Worm (Caenorhabditis elegans) whole organism, young adult: ENCODE results near the gene F22E5.8.
"Not testable (repeated sequence)": the region's sequence is repeated elsewhere in the genome, so short reads cannot be mapped to it uniquely, and the experiment has no call there.

Experiments used
- B0261.1 ChIP-seq: sonication (generic microtip); optimal IDR thresholded peaks from 2 replicates; lab custom pipeline; 2016; ENCODE audit warnings: mild to moderate bottlenecking, missing genetic modification characterization, moderate library complexity, missing compliant biosample characterization
- F22D6.2 ChIP-seq: sonication (generic microtip); optimal IDR thresholded peaks from 2 replicates; lab custom pipeline; 2016; ENCODE audit warnings: mild to moderate bottlenecking, missing genetic modification characterization, missing compliant biosample characterization
- F37B4.10 ChIP-seq: fragments of 200-800 bp; sonication (Bioruptor generic); IDR thresholded peaks from 2 replicates; pipeline ENCODE4 v1.3.6; 2022; ENCODE audit warnings: missing genetic modification characterization, missing compliant biosample characterization
- T26A5.8 ChIP-seq: sonication (generic microtip); optimal IDR thresholded peaks from 2 replicates; lab custom pipeline; 2016; ENCODE audit warnings: missing genetic modification characterization, missing compliant biosample characterization
- Y53G8AR.9 ChIP-seq: fragments of 200-800 bp; sonication (Bioruptor generic); conservative IDR thresholded peaks from 2 replicates; pipeline ENCODE4 v1.3.6; 2022; ENCODE audit warnings: missing genetic modification reagents, missing genetic modification characterization, missing compliant biosample characterization
- ama-1 ChIP-seq, 3 experiments: fragments of 150-350 bp in 1 of 3; sonication (generic microtip) in 2 of 3; optimal IDR thresholded peaks; 2 replicates each; lab custom pipeline; 2014 to 2018; ENCODE audit warnings: missing biosample characterization in 2 of 3, missing genetic modification characterization in 2 of 3, missing genetic modification reagents in 2 of 3
- attf-3 ChIP-seq: fragments of 200-800 bp; sonication (Bioruptor generic); conservative IDR thresholded peaks from 2 replicates; pipeline ENCODE4 v1.3.6; 2022; ENCODE audit warnings: missing genetic modification reagents, missing genetic modification characterization, missing compliant biosample characterization
- attf-5 ChIP-seq: fragments of 200-800 bp; sonication (Bioruptor generic); optimal IDR thresholded peaks from 2 replicates; lab custom pipeline; 2018; ENCODE audit warnings: mild to moderate bottlenecking, missing genetic modification characterization, missing compliant biosample characterization
- cebp-2 ChIP-seq: fragments of 200-800 bp; sonication (Bioruptor generic); IDR thresholded peaks from 2 replicates; pipeline ENCODE4 v1.3.6; 2022; ENCODE audit warnings: missing genetic modification characterization, missing compliant biosample characterization
- chd-7 ChIP-seq: sonication (generic microtip); optimal IDR thresholded peaks from 2 replicates; lab custom pipeline; 2016; ENCODE audit warnings: mild to moderate bottlenecking, missing genetic modification characterization, moderate library complexity, missing compliant biosample characterization
- dox-1 ChIP-seq: fragments of 200-800 bp; sonication (Bioruptor generic); IDR thresholded peaks from 2 replicates; pipeline ENCODE4 v1.3.6; 2022; ENCODE audit warnings: missing genetic modification reagents, missing genetic modification characterization, missing compliant biosample characterization
- egl-44 ChIP-seq: fragments of 200-800 bp; sonication (Bioruptor generic); IDR thresholded peaks from 2 replicates; pipeline ENCODE4 v1.3.6; 2022; ENCODE audit warnings: missing genetic modification reagents, missing genetic modification characterization, missing compliant biosample characterization
- egrh-3 ChIP-seq: fragments of 200-800 bp; sonication (Bioruptor generic); IDR thresholded peaks from 2 replicates; pipeline ENCODE4 v1.3.6; 2022; ENCODE audit warnings: missing genetic modification reagents, missing genetic modification characterization, missing compliant biosample characterization
- fkh-3 ChIP-seq: sonication (generic microtip); optimal IDR thresholded peaks from 2 replicates; lab custom pipeline; 2016; ENCODE audit warnings: mild to moderate bottlenecking, missing genetic modification characterization, missing compliant biosample characterization
- hmg-1.2 ChIP-seq: fragments of 200-800 bp; sonication (Bioruptor generic); IDR thresholded peaks from 2 replicates; pipeline ENCODE4 v1.3.6; 2022; ENCODE audit warnings: missing genetic modification reagents, missing genetic modification characterization, missing compliant biosample characterization
- hmg-20 ChIP-seq: fragments of 200-800 bp; sonication (Bioruptor generic); IDR thresholded peaks from 2 replicates; pipeline ENCODE4 v1.3.6; 2022; ENCODE audit warnings: missing genetic modification reagents, missing genetic modification characterization, missing compliant biosample characterization
- lsy-27 ChIP-seq: sonication (generic microtip); optimal IDR thresholded peaks from 2 replicates; lab custom pipeline; 2017; ENCODE audit warnings: missing genetic modification characterization, mild to moderate bottlenecking, missing compliant biosample characterization, antibody characterized with exemption, missing genotype, borderline replicate concordance; ENCODE audit not compliant: insufficient read depth
- madf-8 ChIP-seq: fragments of 200-800 bp; sonication (Bioruptor generic); conservative IDR thresholded peaks from 2 replicates; pipeline ENCODE4 v1.3.6; 2022; ENCODE audit warnings: missing genetic modification reagents, missing genetic modification characterization, missing compliant biosample characterization
- mcd-1 ChIP-seq: fragments of 200-800 bp; sonication (Bioruptor generic); IDR thresholded peaks from 2 replicates; pipeline ENCODE4 v1.3.6; 2022; ENCODE audit warnings: missing genetic modification reagents, missing genetic modification characterization, missing compliant biosample characterization
- nhr-90 ChIP-seq: sonication (generic microtip); optimal IDR thresholded peaks from 2 replicates; lab custom pipeline; 2016; ENCODE audit warnings: missing genotype, mild to moderate bottlenecking, missing genetic modification characterization, missing compliant biosample characterization
- rec-8 ChIP-seq, 2 experiments: sonication (generic microtip); optimal IDR thresholded peaks; 2 replicates each; lab custom pipeline; 2016; ENCODE audit warnings: mild to moderate bottlenecking in 2 of 2, missing genetic modification characterization in 2 of 2, missing genetic modification reagents in 2 of 2, missing genotype in 2 of 2, missing biosample characterization in 1 of 2, missing compliant biosample characterization in 1 of 2, moderate library complexity in 1 of 2
- snpc-1.3 ChIP-seq: sonication (generic microtip); optimal IDR thresholded peaks from 2 replicates; lab custom pipeline; 2017; ENCODE audit warnings: missing genetic modification characterization, mild to moderate bottlenecking, missing compliant biosample characterization, antibody characterized with exemption, moderate library complexity, missing genotype, missing genetic modification reagents; ENCODE audit not compliant: insufficient read depth
- snpc-3.4 ChIP-seq: sonication (generic microtip); optimal IDR thresholded peaks from 2 replicates; lab custom pipeline; 2017; ENCODE audit warnings: missing genetic modification characterization, mild to moderate bottlenecking, missing compliant biosample characterization, antibody characterized with exemption, moderate library complexity, missing genotype, missing genetic modification reagents
- tlf-1 ChIP-seq: fragments of 200-800 bp; sonication (Bioruptor generic); optimal IDR thresholded peaks from 2 replicates; lab custom pipeline; 2018; ENCODE audit warnings: mild to moderate bottlenecking, missing genetic modification characterization, missing compliant biosample characterization
- zfh-2 ChIP-seq: fragments of 200-800 bp; sonication (Bioruptor generic); conservative IDR thresholded peaks from 2 replicates; pipeline ENCODE4 v1.3.6; 2022; ENCODE audit warnings: missing genetic modification reagents, missing genetic modification characterization, missing compliant biosample characterization
- ztf-28 ChIP-seq: fragments of 200-800 bp; sonication (Bioruptor generic); IDR thresholded peaks from 2 replicates; pipeline ENCODE4 v1.3.6; 2022; ENCODE audit warnings: missing genetic modification reagents, missing genetic modification characterization, missing compliant biosample characterization
- ztf-6 ChIP-seq: fragments of 200-800 bp; sonication (Bioruptor generic); IDR thresholded peaks from 2 replicates; pipeline ENCODE4 v1.3.6; 2022; ENCODE audit warnings: missing genetic modification reagents, missing genetic modification characterization, missing compliant biosample characterization

Gene F22E5.8

DNA sequence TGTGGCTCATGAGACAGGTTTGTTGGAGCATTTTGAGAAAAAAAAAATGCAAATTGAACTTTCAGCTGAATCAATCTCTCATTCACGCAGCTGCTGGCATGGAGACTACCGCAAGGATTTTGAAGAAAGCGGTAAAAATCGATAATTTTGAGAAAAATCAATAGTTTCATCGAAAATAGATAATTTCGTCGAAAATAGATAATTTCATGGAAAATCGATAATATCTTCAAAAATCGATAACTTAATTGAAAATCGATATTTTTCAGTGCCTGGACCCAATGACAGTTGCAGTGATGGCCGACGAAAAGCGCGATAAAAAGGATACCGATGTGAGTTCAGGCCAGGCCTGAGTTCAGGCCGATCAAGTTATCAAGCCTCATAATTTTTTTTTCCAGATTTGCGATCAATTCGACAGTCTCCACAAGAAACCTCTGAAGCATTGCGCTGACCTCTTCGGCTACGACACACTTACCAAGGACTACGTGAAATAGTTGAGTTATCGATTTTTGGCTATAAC lies 16.8 kb upstream of the F22E5.8 start, which contains the start of gene D2062.4:
D2062.4 (plus strand) TSS at position 467 of the 517 bp plus-strand sequence.
- TF ChIP-seq ztf-6 (GFP tag; lab: Robert Waterston, UW); hmg-20 (GFP tag; lab: Robert Waterston, UW); rec-8 (tag; optimal IDR thresholded peaks at IDR 0.05; lab: Kevin White, UChicago): not testable (repeated sequence)

DNA sequence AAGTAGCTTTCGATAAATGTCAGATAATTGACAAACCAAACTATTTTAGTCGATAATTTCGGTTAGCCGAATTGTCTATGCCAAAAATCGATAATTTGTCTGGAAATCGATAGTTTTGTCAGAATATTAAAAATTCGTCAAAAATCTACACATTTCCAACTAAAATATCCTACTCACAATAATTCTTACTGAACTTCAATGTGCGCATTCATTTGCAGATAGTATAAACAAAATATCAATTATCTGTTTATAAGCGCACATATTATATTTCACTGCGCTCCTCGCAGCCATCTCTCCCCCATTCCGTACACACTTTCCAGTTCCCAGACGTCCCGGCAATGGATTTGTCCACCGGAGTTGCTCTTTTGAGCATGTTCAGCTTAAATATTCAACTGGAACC lies 15.0 kb upstream of the F22E5.8 start, which contains the start of gene lgc-28:
lgc-28 (plus strand) TSS at position 301 of the 400 bp plus-strand sequence.
- TF ChIP-seq T26A5.8 (tag; lab: Kevin White, UChicago) (no peak), nhr-90 (tag; lab: Kevin White, UChicago) (no peak), fkh-3 (tag; lab: Kevin White, UChicago) (no peak), tlf-1 (no peak), attf-3 (GFP tag; lab: Robert Waterston, UW) (no peak), cebp-2 (GFP tag; lab: Robert Waterston, UW) (no peak), F22D6.2 (tag; lab: Kevin White, UChicago) (no peak), hmg-20 (GFP tag; lab: Robert Waterston, UW) (no peak), Y53G8AR.9 (GFP tag; lab: Robert Waterston, UW) (no peak), lsy-27 (no peak), B0261.1 (no peak), egl-44 (GFP tag; lab: Robert Waterston, UW) (no peak)

DNA sequence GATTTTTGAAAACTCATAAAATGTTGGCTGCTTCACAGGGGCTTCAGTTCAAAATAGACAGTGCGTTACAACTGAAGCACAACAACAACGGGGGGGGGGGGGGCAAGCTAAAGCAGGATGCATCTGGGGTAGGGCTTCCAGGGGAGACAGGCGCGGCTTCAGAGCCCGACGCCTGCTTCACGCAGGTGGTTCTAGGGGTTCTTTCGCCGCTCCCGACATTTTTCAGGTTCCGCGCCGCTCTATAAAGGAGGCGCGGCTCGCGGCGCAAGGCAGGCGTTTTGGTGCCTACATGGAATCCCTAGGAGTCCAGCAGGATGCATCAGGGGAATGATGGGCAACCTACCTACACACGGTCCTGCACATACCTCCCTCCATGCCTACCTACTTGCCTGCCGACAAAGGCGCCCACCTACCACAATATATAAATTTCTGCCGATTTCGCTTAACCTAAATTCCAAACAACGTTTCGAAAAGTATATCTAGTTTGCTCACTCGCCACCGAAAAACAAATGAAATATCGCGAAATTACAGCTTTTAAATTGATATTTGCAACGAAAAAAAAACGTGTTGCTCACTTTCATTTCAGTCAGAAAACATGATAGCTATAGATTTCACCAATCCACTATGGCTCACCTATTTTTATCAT lies 12.6 kb upstream of the F22E5.8 start, which contains the start of gene sri-71:
sri-71 (plus strand) TSS at position 596 of the 646 bp plus-strand sequence.
- TF ChIP-seq zfh-2 (peak; percentile 91), ztf-28 (GFP tag; lab: Robert Waterston, UW) (no peak), madf-8 (GFP tag; lab: Robert Waterston, UW) (no peak), chd-7 (tag; lab: Kevin White, UChicago) (peak; percentile 4), attf-5 (GFP tag; lab: Kevin White, UChicago) (no peak), dox-1 (GFP tag; lab: Robert Waterston, UW) (0 out of 2 replicates have a peak, but pooled peaks have one; percentile 26), egrh-3 (GFP tag; lab: Robert Waterston, UW) (peak; percentile 87; the same call in 1 of the 2 replicates)
- TF ChIP-seq, all 124 proteins: peak for 4

DNA sequence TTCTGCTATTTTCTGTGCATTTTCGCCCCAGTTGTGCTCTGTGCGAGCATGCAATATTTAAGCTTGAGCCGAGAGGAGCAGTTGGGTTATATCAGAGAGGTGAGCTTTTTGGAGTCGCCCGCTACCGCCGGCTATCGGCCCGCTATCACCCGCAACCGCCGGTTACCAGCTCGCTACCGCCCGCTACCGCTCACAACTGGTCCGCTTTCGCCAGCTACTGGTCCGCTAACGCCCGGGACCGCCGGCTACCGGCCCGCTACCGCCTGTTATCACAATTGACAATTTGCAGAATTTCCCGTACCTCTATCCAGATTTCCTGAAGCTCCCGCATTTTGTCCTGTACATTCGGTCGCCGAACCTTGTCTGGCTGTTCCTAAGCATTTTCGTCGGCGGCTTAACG lies 11.4 kb upstream of the F22E5.8 start:
- peak; percentile 85 for TF ChIP-seq zfh-2
- peak; percentile 81; the same call in 1 of the 2 replicates for TF ChIP-seq egrh-3 (GFP tag; lab: Robert Waterston, UW)
- TF ChIP-seq mcd-1: 0 out of 2 replicates have a peak, but pooled peaks have one; percentile 22
- 0 out of 2 replicates have a peak, but pooled peaks have one; percentile 52 for TF ChIP-seq F37B4.10
- no peak for TF ChIP-seq snpc-1.3 (tag; lab: Kevin White, UChicago)

DNA sequence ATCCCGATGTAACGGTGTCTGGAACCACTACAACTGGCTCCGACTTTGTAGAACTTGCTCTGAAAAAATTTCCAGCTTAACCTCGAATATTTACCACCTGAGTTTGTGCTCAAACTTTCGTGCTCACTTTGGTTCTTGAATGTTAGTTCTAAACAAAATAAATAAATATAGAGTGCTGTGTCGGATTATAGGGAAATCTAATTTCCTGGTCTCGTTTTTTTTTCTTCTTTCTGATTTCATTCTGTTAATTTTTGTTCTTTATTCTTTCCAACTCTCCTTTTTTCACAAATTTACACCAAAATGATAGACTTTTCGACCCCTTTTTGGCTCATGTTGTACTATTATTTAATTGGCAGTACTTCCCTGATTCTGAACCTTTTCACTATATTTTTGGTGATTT lies 10.6 kb upstream of the F22E5.8 start, which contains the start of gene sri-37:
sri-37 (plus strand) TSS at position 301 of the 400 bp plus-strand sequence.
- TF ChIP-seq hmg-1.2 (GFP tag; lab: Robert Waterston, UW) (no peak), snpc-3.4 (no peak), ama-1 (optimal IDR thresholded peaks at IDR 0.05; lab: Kevin White, UChicago) (no peak), ama-1 (GFP tag; optimal IDR thresholded peaks at IDR 0.05; lab: Kevin White, UChicago) (no peak)
